Worm (Caenorhabditis elegans): ENCODE measurements around the gene srbc-21.

Gene srbc-21

DNA sequence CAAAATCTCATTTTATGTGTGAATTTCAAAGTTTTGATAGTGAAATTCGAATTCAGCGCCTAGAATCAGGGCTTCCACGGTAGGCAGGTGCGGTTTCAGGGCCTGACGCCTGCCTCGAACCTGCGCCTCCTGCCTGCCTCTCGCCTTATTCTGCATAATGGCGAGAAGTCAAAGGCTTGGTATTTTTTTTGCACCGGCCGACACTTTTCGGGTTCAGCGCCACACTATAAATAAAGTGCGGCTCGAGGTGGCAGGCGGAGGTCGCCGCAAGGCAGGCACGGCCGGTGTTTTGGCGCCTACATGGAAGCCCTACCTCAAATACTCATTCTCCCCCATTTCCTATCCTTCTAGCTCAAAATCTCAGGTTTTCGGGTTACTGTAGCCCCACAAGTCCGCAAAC is 45.1 kb downstream of the srbc-21 start:
- no peak for TF ChIP-seq nhr-77 (tag; optimal IDR thresholded peaks at IDR 0.05)
- TF ChIP-seq zag-1 (tag; optimal IDR thresholded peaks at IDR 0.05) = no peak
- no peak for TF ChIP-seq nhr-25 (tag; optimal IDR thresholded peaks at IDR 0.05)
- no peak for TF ChIP-seq pqm-1 (tag; optimal IDR thresholded peaks at IDR 0.05)

DNA sequence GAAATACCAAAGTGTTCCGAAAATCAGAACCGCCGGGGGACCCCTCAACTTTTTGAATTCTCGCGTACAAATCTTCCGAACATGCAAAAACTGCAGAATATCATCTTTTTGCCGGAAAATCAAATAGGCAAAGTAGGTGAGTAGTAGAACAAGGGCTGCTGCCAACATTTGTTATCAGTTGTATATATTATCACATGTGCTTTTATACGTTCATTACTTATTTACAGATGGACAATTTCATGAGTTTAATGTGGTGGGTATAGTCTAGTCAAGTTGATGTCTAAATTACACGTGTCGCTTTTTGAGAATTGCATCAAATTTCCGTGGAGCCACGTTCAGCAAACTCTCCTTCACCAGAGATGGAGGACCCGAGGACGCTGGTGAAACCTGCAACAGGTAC is 45.9 kb downstream of the srbc-21 start, which contains the start of gene cyp-32B1:
Gene cyp-32B1 (minus strand): TSS at position 176 of the 400 bp plus-strand sequence.
- TF ChIP-seq daf-12 (tag; optimal IDR thresholded peaks at IDR 0.05) (no peak), fkh-2 (tag; optimal IDR thresholded peaks at IDR 0.05) (no peak), egl-5 (tag; optimal IDR thresholded peaks at IDR 0.05) (no peak), nhr-11 (tag; optimal IDR thresholded peaks at IDR 0.05) (no peak), hmg-11 (tag; optimal IDR thresholded peaks at IDR 0.05) (no peak), nhr-77 (tag; optimal IDR thresholded peaks at IDR 0.05) (no peak), lsy-12 (tag; optimal IDR thresholded peaks at IDR 0.05) (no peak), elt-2 (tag; optimal IDR thresholded peaks at IDR 0.05) (peak; percentile 65), nhr-67 (tag; optimal IDR thresholded peaks at IDR 0.05) (no peak), mdl-1 (tag; optimal IDR thresholded peaks at IDR 0.05) (no peak), pha-4 (tag; optimal IDR thresholded peaks at IDR 0.05) (peak; percentile 61), pqm-1 (tag; optimal IDR thresholded peaks at IDR 0.05) (peak; percentile 70), ceh-82 (tag; optimal IDR thresholded peaks at IDR 0.05) (no peak)

ce11 chrV:2204080-2204479 is 48.7 kb downstream of the srbc-21 start, which contains the start of gene cyp-33C12:
cyp-33C12 (minus strand) TSS chrV:2204400.
- TF ChIP-seq fos-1 (tag; optimal IDR thresholded peaks at IDR 0.05) (no peak), ztf-4 (tag; optimal IDR thresholded peaks at IDR 0.05) (no peak), nhr-28 (tag; optimal IDR thresholded peaks at IDR 0.05) (no peak), nfya-1 (tag; optimal IDR thresholded peaks at IDR 0.05; ENCODE audit: insufficient read depth) (no peak), jun-1 (tag; optimal IDR thresholded peaks at IDR 0.05) (no peak), ceh-82 (tag; optimal IDR thresholded peaks at IDR 0.05) (no peak), elt-1 (tag; optimal IDR thresholded peaks at IDR 0.05) (no peak), lsy-12 (tag; optimal IDR thresholded peaks at IDR 0.05) (no peak), mdl-1 (tag; optimal IDR thresholded peaks at IDR 0.05) (no peak), nhr-11 (tag; optimal IDR thresholded peaks at IDR 0.05) (no peak), fkh-10 (GFP tag; optimal IDR thresholded peaks at IDR 0.05) (no peak), nhr-76 (tag; optimal IDR thresholded peaks at IDR 0.05) (no peak), snpc-4 (tag; optimal IDR thresholded peaks at IDR 0.05) (no peak), ceh-9 (tag; optimal IDR thresholded peaks at IDR 0.05) (no peak), egl-27 (tag; optimal IDR thresholded peaks at IDR 0.05) (no peak), R02D3.7 (tag; optimal IDR thresholded peaks at IDR 0.05) (no peak), aly-2 (tag; optimal IDR thresholded peaks at IDR 0.05) (no peak), lin-39 (tag; optimal IDR thresholded peaks at IDR 0.05) (no peak)

DNA sequence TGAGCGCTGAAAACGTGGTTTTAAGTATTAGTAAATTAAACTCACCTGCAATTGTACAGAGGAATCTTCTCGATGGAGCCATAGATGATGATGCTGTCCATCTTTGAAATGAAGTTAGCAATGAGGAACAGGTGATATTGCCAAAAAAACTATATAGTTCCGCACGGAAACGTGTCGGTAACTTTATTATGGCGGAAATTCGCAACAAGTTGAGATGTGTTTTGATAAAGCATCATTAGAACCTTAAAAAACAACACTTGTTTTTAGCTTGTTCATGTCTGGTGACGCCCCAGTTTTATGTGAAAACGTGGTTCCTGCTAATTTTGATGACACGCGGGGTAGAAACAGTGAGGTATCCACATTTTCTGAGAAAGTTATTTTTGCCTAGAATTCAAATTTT is 50.8 kb downstream of the srbc-21 start, which contains the start of gene srt-40:
Gene srt-40 (minus strand): TSS at position 101 of the 400 bp plus-strand sequence.
- TF ChIP-seq daf-12 (tag; optimal IDR thresholded peaks at IDR 0.05) (no peak), nhr-28 (tag; optimal IDR thresholded peaks at IDR 0.05) (no peak), skn-1 (tag; optimal IDR thresholded peaks at IDR 0.05) (no peak), nhr-12 (tag; optimal IDR thresholded peaks at IDR 0.05) (no peak), nfya-1 (tag; optimal IDR thresholded peaks at IDR 0.05; ENCODE audit: insufficient read depth) (no peak), zag-1 (tag; optimal IDR thresholded peaks at IDR 0.05) (no peak), elt-3 (tag; optimal IDR thresholded peaks at IDR 0.05) (no peak), tbx-2 (tag; optimal IDR thresholded peaks at IDR 0.05) (no peak)

Data from whole organism, L3 larva.